Worm (Caenorhabditis elegans) whole organism, mixed stage, embryonic: ENCODE data around the gene F16G10.6.

Source experiments
- M03D4.4 ChIP-seq: sonication (generic microtip); optimal IDR thresholded peaks from 2 replicates; lab custom pipeline; 2017; ENCODE audit warnings: mild to moderate bottlenecking, missing genetic modification characterization, missing compliant biosample characterization
- blmp-1 ChIP-seq: fragments of 150-350 bp; optimal IDR thresholded peaks from 2 replicates; lab custom pipeline; 2014; ENCODE audit warnings: missing biosample characterization, missing genetic modification characterization
- ceh-39 ChIP-seq: fragments of 150-350 bp; optimal IDR thresholded peaks from 2 replicates; lab custom pipeline; 2014; ENCODE audit warnings: missing biosample characterization, missing genetic modification characterization
- ceh-43 ChIP-seq: fragments of 200-800 bp; sonication (Bioruptor generic); optimal IDR thresholded peaks from 2 replicates; lab custom pipeline; 2018; ENCODE audit warnings: mild to moderate bottlenecking, missing genetic modification characterization, moderate library complexity, missing compliant biosample characterization
- ceh-83 ChIP-seq: fragments of 200-800 bp; sonication (Bioruptor generic); optimal IDR thresholded peaks from 2 replicates; lab custom pipeline; 2018; ENCODE audit warnings: mild to moderate bottlenecking, missing genetic modification characterization, missing compliant biosample characterization
- ces-1 ChIP-seq: fragments of 150-350 bp; optimal IDR thresholded peaks from 2 replicates; lab custom pipeline; 2014; ENCODE audit warnings: missing biosample characterization, missing genetic modification reagents, missing genetic modification characterization
- cnd-1 ChIP-seq: fragments of 200-800 bp; sonication (Bioruptor generic); optimal IDR thresholded peaks from 2 replicates; lab custom pipeline; 2018; ENCODE audit warnings: mild to moderate bottlenecking, missing genetic modification characterization, missing compliant biosample characterization
- drap-1 ChIP-seq: fragments of 200-800 bp; sonication (Bioruptor generic); optimal IDR thresholded peaks from 3 replicates; lab custom pipeline; 2018; ENCODE audit warnings: mild to moderate bottlenecking, missing genetic modification characterization, missing compliant biosample characterization
- elt-1 ChIP-seq: sonication (generic microtip); optimal IDR thresholded peaks from 2 replicates; lab custom pipeline; 2017; ENCODE audit warnings: missing genetic modification characterization, mild to moderate bottlenecking, missing compliant biosample characterization, antibody characterized with exemption, moderate library complexity, borderline replicate concordance; ENCODE audit not compliant: insufficient read depth
- elt-3 ChIP-seq: fragments of 150-350 bp; optimal IDR thresholded peaks from 2 replicates; lab custom pipeline; 2014; ENCODE audit warnings: missing biosample characterization, missing genetic modification characterization
- flh-1 ChIP-seq: fragments of 200-800 bp; sonication (Bioruptor generic); optimal IDR thresholded peaks from 2 replicates; lab custom pipeline; 2018; ENCODE audit warnings: mild to moderate bottlenecking, missing genetic modification characterization, moderate library complexity, missing compliant biosample characterization
- ham-2 ChIP-seq: fragments of 200-800 bp; sonication (Bioruptor generic); optimal IDR thresholded peaks from 2 replicates; lab custom pipeline; 2018; ENCODE audit warnings: mild to moderate bottlenecking, missing genetic modification characterization, missing compliant biosample characterization
- hlh-1 ChIP-seq: fragments of 150-350 bp; optimal IDR thresholded peaks from 2 replicates; lab custom pipeline; 2014; ENCODE audit warnings: missing biosample characterization, missing genetic modification reagents, missing genetic modification characterization
- lin-13 ChIP-seq: fragments of 150-350 bp; optimal IDR thresholded peaks from 2 replicates; lab custom pipeline; 2014; ENCODE audit warnings: missing biosample characterization, missing genetic modification characterization
- lin-32 ChIP-seq: fragments of 200-800 bp; sonication (Bioruptor generic); optimal IDR thresholded peaks from 2 replicates; lab custom pipeline; 2018; ENCODE audit warnings: mild to moderate bottlenecking, missing genetic modification characterization, missing compliant biosample characterization
- lsy-2 ChIP-seq: fragments of 150-350 bp; optimal IDR thresholded peaks from 2 replicates; lab custom pipeline; 2014; ENCODE audit warnings: missing biosample characterization, missing genetic modification characterization
- mab-5 ChIP-seq: fragments of 150-350 bp; optimal IDR thresholded peaks from 2 replicates; lab custom pipeline; 2014; ENCODE audit warnings: missing biosample characterization, missing genetic modification characterization
- mep-1 ChIP-seq: fragments of 150-350 bp; optimal IDR thresholded peaks from 2 replicates; lab custom pipeline; 2017; ENCODE audit warnings: missing biosample characterization, missing genetic modification reagents, missing genetic modification characterization, inconsistent platforms
- mls-2 ChIP-seq: sonication (generic microtip); optimal IDR thresholded peaks from 2 replicates; lab custom pipeline; 2016; ENCODE audit warnings: mild to moderate bottlenecking, missing genetic modification characterization, moderate library complexity, missing compliant biosample characterization
- nhr-12 ChIP-seq: fragments of 150-350 bp; optimal IDR thresholded peaks from 2 replicates; lab custom pipeline; 2014; ENCODE audit warnings: missing biosample characterization, missing genetic modification characterization
- nhr-2 ChIP-seq: fragments of 150-350 bp; optimal IDR thresholded peaks from 2 replicates; lab custom pipeline; 2014; ENCODE audit warnings: missing biosample characterization, missing genetic modification characterization
- nhr-237 ChIP-seq: fragments of 150-350 bp; optimal IDR thresholded peaks from 2 replicates; lab custom pipeline; 2014; ENCODE audit warnings: missing biosample characterization, missing genetic modification characterization
- nhr-28 ChIP-seq: fragments of 150-350 bp; optimal IDR thresholded peaks from 2 replicates; lab custom pipeline; 2014; ENCODE audit warnings: missing biosample characterization, missing genetic modification characterization
- sem-2 ChIP-seq: fragments of 200-800 bp; sonication (Bioruptor generic); optimal IDR thresholded peaks from 2 replicates; lab custom pipeline; 2018; ENCODE audit warnings: mild to moderate bottlenecking, missing genetic modification characterization, missing compliant biosample characterization
- snpc-4 ChIP-seq: fragments of 150-350 bp; optimal IDR thresholded peaks from 2 replicates; lab custom pipeline; 2014; ENCODE audit warnings: missing biosample characterization, missing genetic modification characterization
- sptf-1 ChIP-seq: sonication (generic microtip); optimal IDR thresholded peaks from 2 replicates; lab custom pipeline; 2017; ENCODE audit warnings: mild to moderate bottlenecking, missing genetic modification characterization, moderate library complexity, missing compliant biosample characterization
- tbx-8 ChIP-seq: fragments of 200-800 bp; sonication (Bioruptor generic); optimal IDR thresholded peaks from 2 replicates; lab custom pipeline; 2018; ENCODE audit warnings: mild to moderate bottlenecking, missing genetic modification characterization, moderate library complexity, missing compliant biosample characterization
- unc-120 ChIP-seq: sonication (generic microtip); optimal IDR thresholded peaks from 2 replicates; lab custom pipeline; 2017; ENCODE audit warnings: missing genetic modification characterization, missing compliant biosample characterization; ENCODE audit not compliant: poor library complexity, severe bottlenecking
- unc-39 ChIP-seq: fragments of 150-350 bp; optimal IDR thresholded peaks from 2 replicates; lab custom pipeline; 2014; ENCODE audit warnings: missing biosample characterization, missing genetic modification characterization
- unc-62 ChIP-seq: fragments of 150-350 bp; optimal IDR thresholded peaks from 2 replicates; lab custom pipeline; 2014; ENCODE audit warnings: missing biosample characterization, missing genetic modification reagents, missing genetic modification characterization
- zip-8 ChIP-seq: fragments of 150-350 bp; optimal IDR thresholded peaks from 2 replicates; lab custom pipeline; 2014; ENCODE audit warnings: missing biosample characterization, missing genetic modification characterization

Gene F16G10.6

DNA sequence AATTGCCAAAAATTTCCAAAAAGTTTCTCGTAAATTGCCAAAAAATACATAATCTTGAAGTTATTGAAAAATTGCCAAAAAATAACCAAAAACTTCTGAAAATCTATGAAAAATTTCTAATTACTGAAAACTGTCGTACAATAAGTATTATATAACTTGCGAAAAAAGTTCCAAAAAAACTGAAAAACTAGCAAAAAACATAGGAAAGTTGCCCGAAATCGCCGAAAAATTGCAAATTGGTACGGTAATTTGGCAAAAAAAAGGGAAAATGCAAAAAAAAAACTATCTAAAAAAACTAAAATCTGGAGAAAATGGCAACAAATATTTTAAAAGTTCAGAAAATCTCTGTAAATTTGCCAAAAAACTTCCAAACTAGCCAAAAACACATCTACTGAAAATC lies 36.1 kb downstream of the F16G10.6 start, which contains the start of gene enri-1:
enri-1 (minus strand) TSS at position 101 of the 400 bp plus-strand sequence.
- TF ChIP-seq lin-13 (tag; lab: Kevin White, UChicago) = no peak
- TF ChIP-seq blmp-1 (tag; lab: Kevin White, UChicago) = no peak
- TF ChIP-seq unc-120 = no peak
- no peak for TF ChIP-seq sptf-1 (tag; lab: Kevin White, UChicago)
- TF ChIP-seq ceh-39 (tag; lab: Kevin White, UChicago) = no peak
- no peak for TF ChIP-seq hlh-1
- TF ChIP-seq unc-39 = no peak
- no peak for TF ChIP-seq ceh-43 (GFP tag; lab: Kevin White, UChicago)
- TF ChIP-seq mab-5 = no peak
- no peak for TF ChIP-seq mep-1 (tag; lab: Kevin White, UChicago)
- TF ChIP-seq drap-1 (GFP tag; lab: Kevin White, UChicago) = no peak
- TF ChIP-seq, all 35 proteins: peak for 0

- TF ChIP-seq tbx-8 (no peak), ceh-39 (tag; lab: Kevin White, UChicago) (no peak), elt-3 (no peak), elt-1 (tag; lab: Kevin White, UChicago) (no peak), sptf-1 (tag; lab: Kevin White, UChicago) (no peak), drap-1 (GFP tag; lab: Kevin White, UChicago) (no peak), ceh-43 (GFP tag; lab: Kevin White, UChicago) (no peak), nhr-2 (tag; lab: Kevin White, UChicago) (no peak), unc-39 (no peak), M03D4.4 (tag; lab: Kevin White, UChicago) (no peak), ham-2 (no peak), mep-1 (tag; lab: Kevin White, UChicago) (no peak), unc-120 (no peak), ces-1 (GFP tag; lab: Kevin White, UChicago) (peak; percentile 26), hlh-1 (peak; percentile 37), snpc-4 (tag; lab: Kevin White, UChicago) (no peak), nhr-237 (tag; lab: Kevin White, UChicago) (no peak), flh-1 (GFP tag; lab: Kevin White, UChicago) (no peak)
These were observed 36.7 kb downstream of the F16G10.6 start for ce11 chrII:2340974-2341373.

ce11 chrII:2336177-2336576 lies 41.5 kb downstream of the F16G10.6 start:
- TF ChIP-seq nhr-12 (tag; lab: Kevin White, UChicago) (no peak), mls-2 (tag; lab: Kevin White, UChicago) (no peak), unc-39 (no peak), nhr-2 (tag; lab: Kevin White, UChicago) (no peak), lsy-2 (no peak), hlh-1 (no peak), ceh-83 (no peak), ham-2 (peak; percentile 12)

ce11 chrII:2335572-2335971 lies 42.1 kb downstream of the F16G10.6 start, which contains the start of gene F43C11.7:
TSS of gene F43C11.7 (plus strand) at chrII:2335897.
- TF ChIP-seq unc-62 (GFP tag; lab: Kevin White, UChicago) (no peak), zip-8 (peak; percentile 98)

DNA sequence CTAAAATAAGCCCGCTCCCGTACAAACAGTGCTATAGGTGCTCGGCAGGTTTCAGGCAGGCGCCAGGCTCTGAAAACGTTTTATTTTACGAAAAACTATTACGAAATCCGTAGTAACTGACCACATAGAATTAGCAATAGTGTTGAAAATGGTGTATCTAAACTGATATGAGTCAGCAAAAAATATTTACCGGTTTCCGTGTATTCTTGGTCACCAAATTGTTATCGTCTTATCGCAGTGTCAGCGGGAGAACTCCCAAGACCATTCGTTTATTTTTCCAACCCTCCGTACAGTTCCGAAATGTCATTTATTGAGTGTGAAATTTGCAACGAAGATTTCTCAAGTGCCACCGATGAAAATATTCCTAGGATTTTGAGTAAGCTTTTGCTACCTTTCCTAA lies 45.4 kb downstream of the F16G10.6 start, which contains the start of gene F43C11.8:
F43C11.8 (plus strand) TSS at position 301 of the 400 bp plus-strand sequence.
- TF ChIP-seq blmp-1 (tag; lab: Kevin White, UChicago) (no peak), nhr-2 (tag; lab: Kevin White, UChicago) (no peak), lin-32 (GFP tag; lab: Kevin White, UChicago) (no peak), cnd-1 (tag; lab: Kevin White, UChicago) (no peak), elt-1 (tag; lab: Kevin White, UChicago) (no peak), nhr-28 (tag; lab: Kevin White, UChicago) (no peak), mep-1 (tag; lab: Kevin White, UChicago) (no peak), sem-2 (GFP tag; lab: Kevin White, UChicago) (no peak), snpc-4 (tag; lab: Kevin White, UChicago) (no peak), lin-13 (tag; lab: Kevin White, UChicago) (no peak)
